Worm (Caenorhabditis elegans) whole organism, early embryonic: Measurements from ENCODE around the gene pal-1.

Experiments
- flt-1 ChIP-seq: fragments of 200-800 bp; sonication (Bioruptor generic); IDR thresholded peaks from 2 replicates; pipeline ENCODE4 v1.3.6; 2022; ENCODE audit warnings: missing genetic modification characterization, missing compliant biosample characterization
- pes-1 ChIP-seq: fragments of 200-800 bp; sonication (Bioruptor generic); IDR thresholded peaks from 2 replicates; pipeline ENCODE4 v1.3.6; 2022; ENCODE audit warnings: missing genetic modification reagents, missing genetic modification characterization, missing compliant biosample characterization
- tbx-37 ChIP-seq: fragments of 200-800 bp; sonication (Bioruptor generic); conservative IDR thresholded peaks from 2 replicates; pipeline ENCODE4 v1.3.6; 2022; ENCODE audit warnings: missing genetic modification reagents, missing genetic modification characterization, missing compliant biosample characterization

DNA sequence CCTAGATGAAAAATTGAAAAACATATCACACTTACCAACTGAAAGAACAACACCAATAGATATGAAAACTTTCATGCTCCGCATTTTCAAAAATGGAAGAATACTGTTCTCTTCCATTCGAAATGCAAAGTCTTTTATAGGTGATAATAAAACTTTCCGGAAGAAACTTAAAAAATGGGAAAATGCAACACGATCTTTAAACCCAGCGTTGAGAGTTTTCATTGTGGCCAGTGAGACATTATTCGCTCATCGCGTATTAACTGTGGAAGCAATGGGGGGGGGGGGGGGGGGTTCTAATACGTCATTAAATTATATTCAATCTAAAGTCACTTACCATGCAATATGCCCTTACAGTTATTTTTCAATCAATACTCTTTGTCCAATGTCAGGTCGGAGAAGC lies 35.0 kb upstream of the pal-1 start, which contains the start of the genes clec-157 and fkh-5:
- no peak for TF ChIP-seq flt-1
- TF ChIP-seq tbx-37 = no peak
- no peak for TF ChIP-seq pes-1 (GFP tag; lab: Robert Waterston, UW)
